Worm (Caenorhabditis elegans) whole organism, L1 larva: Measurements from ENCODE around the gene ZK666.1.

Source experiments
- C16A3.4 ChIP-seq: fragments of 150-350 bp; optimal IDR thresholded peaks from 2 replicates; lab custom pipeline; 2014; ENCODE audit warnings: missing biosample characterization, missing genetic modification characterization
- Y116A8C.19 ChIP-seq: sonication (generic microtip); optimal IDR thresholded peaks from 2 replicates; lab custom pipeline; 2016; ENCODE audit warnings: missing compliant biosample characterization, missing genetic modification characterization, borderline replicate concordance
- alr-1 ChIP-seq: fragments of 200-800 bp; sonication (Bioruptor generic); optimal IDR thresholded peaks from 2 replicates; lab custom pipeline; 2018; ENCODE audit warnings: borderline replicate concordance, mild to moderate bottlenecking, missing genetic modification characterization, missing compliant biosample characterization
- ceh-8 ChIP-seq: fragments of 200-800 bp; sonication (Bioruptor generic); optimal IDR thresholded peaks from 2 replicates; lab custom pipeline; 2018; ENCODE audit warnings: mild to moderate bottlenecking, missing genetic modification characterization, moderate library complexity, missing compliant biosample characterization
- ceh-82 ChIP-seq, 3 experiments: fragments of 150-350 bp in 1 of 3; sonication (generic microtip) in 2 of 3; optimal IDR thresholded peaks; 2 replicates each; lab custom pipeline; 2014 to 2017; ENCODE audit warnings: missing biosample characterization in 3 of 3, missing genetic modification characterization in 3 of 3
- ceh-90 ChIP-seq: sonication (generic microtip); optimal IDR thresholded peaks from 2 replicates; lab custom pipeline; 2016; ENCODE audit warnings: missing genetic modification characterization, missing compliant biosample characterization
- ces-1 ChIP-seq: fragments of 150-350 bp; optimal IDR thresholded peaks from 2 replicates; lab custom pipeline; 2014; ENCODE audit warnings: missing biosample characterization, missing genetic modification reagents, missing genetic modification characterization
- dpl-1 ChIP-seq, 3 experiments: fragments of 150-350 bp in 2 of 3; sonication (generic microtip) in 1 of 3; optimal IDR thresholded peaks; 2 replicates each; lab custom pipeline; 2014 to 2017; ENCODE audit warnings: missing biosample characterization in 3 of 3, missing genetic modification characterization in 3 of 3, missing genetic modification reagents in 3 of 3
- efl-1 ChIP-seq, 4 experiments: fragments of 150-350 bp; optimal IDR thresholded peaks in 3 of 4; peaks in 1 of 4; 1 replicate in 1 of 4; 2 replicates in 3 of 4; lab custom pipeline; 2014; ENCODE audit warnings: missing biosample characterization in 2 of 4, missing genetic modification characterization in 2 of 4, missing genetic modification reagents in 2 of 4
- egl-13 ChIP-seq: sonication (generic microtip); optimal IDR thresholded peaks from 2 replicates; lab custom pipeline; 2016; ENCODE audit warnings: missing genotype, missing genetic modification reagents, missing genetic modification characterization, missing compliant biosample characterization
- elt-2 ChIP-seq: sonication (generic microtip); optimal IDR thresholded peaks from 2 replicates; lab custom pipeline; 2016; ENCODE audit warnings: missing genetic modification characterization, mild to moderate bottlenecking, inconsistent platforms, missing compliant biosample characterization, missing genetic modification reagents
- elt-3 ChIP-seq, 6 experiments: fragments of 150-350 bp in 1 of 6; sonication (generic microtip); optimal IDR thresholded peaks; 2 replicates each; lab custom pipeline; 2017 to 2018; ENCODE audit warnings: missing biosample characterization in 6 of 6, missing genetic modification characterization in 6 of 6, inconsistent platforms in 1 of 6
- fkh-10 ChIP-seq: sonication (generic microtip); optimal IDR thresholded peaks from 2 replicates; lab custom pipeline; 2017; ENCODE audit warnings: missing biosample characterization, missing genetic modification reagents, missing genetic modification characterization
- fkh-4 ChIP-seq: sonication (generic microtip); optimal IDR thresholded peaks from 2 replicates; lab custom pipeline; 2016; ENCODE audit warnings: missing compliant biosample characterization, missing genetic modification characterization, borderline replicate concordance
- hlh-17 ChIP-seq: fragments of 200-800 bp; sonication (Bioruptor generic); optimal IDR thresholded peaks from 2 replicates; lab custom pipeline; 2018; ENCODE audit warnings: missing genetic modification characterization, mild to moderate bottlenecking, missing compliant biosample characterization, moderate library complexity, borderline replicate concordance
- lin-13 ChIP-seq: fragments of 150-350 bp; optimal IDR thresholded peaks from 2 replicates; lab custom pipeline; 2014; ENCODE audit warnings: missing biosample characterization, missing genetic modification reagents, missing genetic modification characterization
- lin-14 ChIP-seq: fragments of 200-800 bp; sonication (Bioruptor generic); optimal IDR thresholded peaks from 2 replicates; lab custom pipeline; 2018; ENCODE audit warnings: mild to moderate bottlenecking, missing genetic modification characterization, moderate library complexity, missing compliant biosample characterization
- lir-3 ChIP-seq: sonication (generic microtip); optimal IDR thresholded peaks from 2 replicates; lab custom pipeline; 2016; ENCODE audit warnings: mild to moderate bottlenecking, missing genetic modification characterization, moderate library complexity, missing compliant biosample characterization; ENCODE audit not compliant: poor library complexity
- lsy-2 ChIP-seq, 2 experiments: fragments of 150-350 bp; optimal IDR thresholded peaks; 2 replicates each; lab custom pipeline; 2014; ENCODE audit warnings: missing biosample characterization in 2 of 2, missing genetic modification characterization in 2 of 2
- mef-2 ChIP-seq: fragments of 150-350 bp; optimal IDR thresholded peaks from 2 replicates; lab custom pipeline; 2014; ENCODE audit warnings: missing biosample characterization, missing genetic modification characterization
- mep-1 ChIP-seq: fragments of 150-350 bp; optimal IDR thresholded peaks from 2 replicates; lab custom pipeline; 2014; ENCODE audit warnings: missing biosample characterization, missing genetic modification characterization
- nhr-77 ChIP-seq: fragments of 150-350 bp; optimal IDR thresholded peaks from 2 replicates; lab custom pipeline; 2014; ENCODE audit warnings: missing biosample characterization, missing genetic modification characterization
- nhr-84 ChIP-seq: sonication (generic microtip); optimal IDR thresholded peaks from 2 replicates; lab custom pipeline; 2017; ENCODE audit warnings: missing biosample characterization, missing genetic modification characterization
- nhr-90 ChIP-seq: sonication (generic microtip); optimal IDR thresholded peaks from 2 replicates; lab custom pipeline; 2016; ENCODE audit warnings: mild to moderate bottlenecking, missing genetic modification characterization, missing compliant biosample characterization; ENCODE audit not compliant: poor library complexity
- pag-3 ChIP-seq: sonication (generic microtip); optimal IDR thresholded peaks from 2 replicates; lab custom pipeline; 2017; ENCODE audit warnings: missing genetic modification characterization, mild to moderate bottlenecking, missing compliant biosample characterization, antibody characterized with exemption, borderline replicate concordance; ENCODE audit not compliant: insufficient read depth
- pax-3 ChIP-seq: fragments of 200-800 bp; sonication (Bioruptor generic); optimal IDR thresholded peaks from 2 replicates; lab custom pipeline; 2018; ENCODE audit warnings: mild to moderate bottlenecking, missing genetic modification characterization, moderate library complexity, missing compliant biosample characterization
- pqm-1 ChIP-seq: sonication (generic microtip); optimal IDR thresholded peaks from 3 replicates; lab custom pipeline; 2017; ENCODE audit warnings: missing biosample characterization, missing genetic modification characterization
- sptf-1 ChIP-seq: fragments of 150-350 bp; optimal IDR thresholded peaks from 2 replicates; lab custom pipeline; 2014; ENCODE audit warnings: missing biosample characterization, missing genetic modification characterization
- sup-37 ChIP-seq: fragments of 200-800 bp; sonication (Bioruptor generic); optimal IDR thresholded peaks from 2 replicates; lab custom pipeline; 2018; ENCODE audit warnings: mild to moderate bottlenecking, missing genetic modification characterization, missing compliant biosample characterization
- unc-130 ChIP-seq: fragments of 150-350 bp; optimal IDR thresholded peaks from 2 replicates; lab custom pipeline; 2017; ENCODE audit warnings: missing biosample characterization, missing genetic modification characterization, inconsistent platforms
- unc-62 ChIP-seq: fragments of 150-350 bp; optimal IDR thresholded peaks from 2 replicates; lab custom pipeline; 2014; ENCODE audit warnings: missing biosample characterization, missing genetic modification reagents, missing genetic modification characterization
- unc-86 ChIP-seq: sonication (generic microtip); optimal IDR thresholded peaks from 2 replicates; lab custom pipeline; 2016; ENCODE audit warnings: missing genetic modification characterization, missing compliant biosample characterization
- unc-98 ChIP-seq: fragments of 200-800 bp; sonication (Bioruptor generic); IDR thresholded peaks from 2 replicates; pipeline ENCODE4 v1.3.6; 2022; ENCODE audit warnings: missing genetic modification characterization, missing compliant biosample characterization
- vab-15 ChIP-seq: sonication (generic microtip); optimal IDR thresholded peaks from 2 replicates; lab custom pipeline; 2017; ENCODE audit warnings: missing genotype, mild to moderate bottlenecking, missing genetic modification characterization, missing compliant biosample characterization
- zip-4 ChIP-seq: fragments of 200-800 bp; sonication (Bioruptor generic); optimal IDR thresholded peaks from 2 replicates; lab custom pipeline; 2018; ENCODE audit warnings: mild to moderate bottlenecking, missing genetic modification characterization, moderate library complexity, missing compliant biosample characterization
- ztf-11 ChIP-seq, 2 experiments: sonication (generic microtip); optimal IDR thresholded peaks; 2 replicates each; lab custom pipeline; 2016 to 2017; ENCODE audit warnings: missing genetic modification characterization in 2 of 2, missing biosample characterization in 1 of 2, missing compliant biosample characterization in 1 of 2

The ZK666.1 gene

DNA sequence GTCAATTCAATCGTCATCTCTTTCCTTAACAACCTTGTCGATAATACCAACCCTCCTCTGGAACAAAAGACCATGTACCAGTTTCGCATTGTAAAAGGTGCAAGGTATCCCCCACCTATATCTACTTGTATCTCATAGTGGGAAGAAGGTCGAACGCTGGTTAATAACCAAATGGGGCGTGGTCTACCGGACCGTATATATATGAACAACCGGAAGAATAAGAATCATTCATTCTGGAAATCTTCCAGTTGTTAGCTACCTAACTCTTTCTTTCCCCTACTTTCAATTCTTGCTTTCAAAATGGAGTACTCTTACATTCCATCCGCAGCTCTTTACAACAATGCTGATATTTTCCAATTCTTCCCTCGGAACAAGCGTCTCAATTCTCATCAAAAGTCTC lies 9.9 kb downstream of the ZK666.1 start, which contains the start of gene ZK673.5:
ZK673.5 (plus strand) TSS at position 301 of the 400 bp plus-strand sequence.
- TF ChIP-seq efl-1 (optimal IDR thresholded peaks at IDR 0.05; lab: Kevin White, UChicago) (no peak), efl-1 (GFP tag; optimal IDR thresholded peaks at IDR 0.05 in 1 of 2; lab: Kevin White, UChicago) (no peak), lin-14 (GFP tag; lab: Kevin White, UChicago) (no peak), unc-86 (tag; lab: Kevin White, UChicago) (no peak), dpl-1 (GFP tag; optimal IDR thresholded peaks at IDR 0.05; lab: Kevin White, UChicago) (no peak), ztf-11 (tag; optimal IDR thresholded peaks at IDR 0.05; lab: Kevin White, UChicago) (no peak), ceh-82 (tag; optimal IDR thresholded peaks at IDR 0.05; lab: Kevin White, UChicago) (no peak)

ce11 chrII:10456979-10457378 lies 14.2 kb downstream of the ZK666.1 start, which contains the start of gene ZK673.11:
ZK673.11 (plus strand) TSS chrII:10457279.
- TF ChIP-seq elt-2 (tag; lab: Kevin White, UChicago) (no peak), ces-1 (no peak), pqm-1 (tag; lab: Kevin White, UChicago) (no peak), ztf-11 (tag; optimal IDR thresholded peaks at IDR 0.05; lab: Kevin White, UChicago) (no peak), C16A3.4 (tag; lab: Kevin White, UChicago) (no peak), lir-3 (no peak), Y116A8C.19 (tag; lab: Kevin White, UChicago) (no peak), lsy-2 (tag; optimal IDR thresholded peaks at IDR 0.05; lab: Kevin White, UChicago) (no peak), mep-1 (tag; lab: Kevin White, UChicago) (no peak), alr-1 (tag; lab: Kevin White, UChicago) (no peak), nhr-90 (no peak), vab-15 (tag; lab: Kevin White, UChicago) (no peak), fkh-4 (tag; lab: Kevin White, UChicago) (no peak)
- TF ChIP-seq, all 84 proteins: peak for 0

DNA sequence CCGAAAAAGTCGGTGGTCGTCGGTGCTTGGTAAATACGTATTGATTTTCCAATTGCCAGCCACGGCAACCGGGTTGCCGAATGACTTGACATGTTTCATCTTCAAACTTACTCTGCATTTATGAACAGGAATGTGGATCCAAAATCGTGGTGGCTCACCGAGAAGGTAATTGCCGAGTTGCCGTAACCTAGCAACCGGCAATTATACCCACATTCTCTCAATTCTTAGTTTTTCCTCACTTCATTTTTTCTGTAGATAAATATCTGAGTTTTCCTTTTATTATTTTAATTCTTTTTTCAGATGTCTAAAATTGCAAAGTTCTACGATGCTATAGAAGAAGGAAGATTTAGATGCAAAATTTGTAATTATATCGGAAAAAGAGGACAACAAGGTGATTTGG lies 18.5 kb downstream of the ZK666.1 start, which contains the start of gene ZK673.4:
ZK673.4 (plus strand) TSS at position 301 of the 400 bp plus-strand sequence.
- TF ChIP-seq ceh-90 (no peak), ceh-8 (GFP tag; lab: Kevin White, UChicago) (no peak), nhr-84 (tag; lab: Kevin White, UChicago) (no peak), unc-62 (GFP tag; lab: Kevin White, UChicago) (no peak), lin-13 (GFP tag; lab: Kevin White, UChicago) (no peak), egl-13 (tag; lab: Kevin White, UChicago) (no peak), nhr-77 (tag; lab: Kevin White, UChicago) (no peak), sup-37 (GFP tag; lab: Kevin White, UChicago) (no peak), fkh-10 (no peak), fkh-4 (tag; lab: Kevin White, UChicago) (no peak), unc-130 (tag; lab: Kevin White, UChicago) (no peak), pag-3 (no peak), hlh-17 (GFP tag; lab: Kevin White, UChicago) (no peak), sptf-1 (tag; lab: Kevin White, UChicago) (no peak), zip-4 (GFP tag; lab: Kevin White, UChicago) (no peak), unc-98 (GFP tag; lab: Robert Waterston, UW) (no peak), elt-3 (tag; optimal IDR thresholded peaks at IDR 0.05; lab: Kevin White, UChicago) (no peak), pax-3 (tag; lab: Kevin White, UChicago) (no peak), mef-2 (tag; lab: Kevin White, UChicago) (no peak)
- TF ChIP-seq, all 84 proteins: peak for 0
